Fruit fly (Drosophila melanogaster) whole organism, embryonic: ENCODE data around the gene CG6153.

Source experiments
- Atf-2 ChIP-seq: fragments of 200-800 bp; sonication (Bioruptor generic); optimal IDR thresholded peaks from 2 replicates; lab custom pipeline; 2016; ENCODE audit warnings: missing biosample characterization, missing genetic modification characterization
- Awh ChIP-seq: fragments of 200-800 bp; sonication (Bioruptor generic); IDR thresholded peaks from 2 replicates; pipeline ENCODE4, ENCODE4 v1.3.6; 2022; ENCODE audit warnings: missing biosample characterization, missing genetic modification characterization
- CG11085 ChIP-seq: fragments of 200-800 bp; sonication (Bioruptor generic); IDR thresholded peaks from 2 replicates; pipeline ENCODE4 v1.3.6; 2022; ENCODE audit warnings: missing biosample characterization, missing genetic modification characterization
- CG13894 ChIP-seq: fragments of 200-800 bp; sonication (Bioruptor generic); optimal IDR thresholded peaks from 3 replicates; lab custom pipeline; 2018; ENCODE audit warnings: missing biosample characterization, mild to moderate bottlenecking, missing genetic modification characterization, moderate library complexity
- CG14710 ChIP-seq: fragments of 200-800 bp; sonication (Bioruptor generic); optimal IDR thresholded peaks from 3 replicates; lab custom pipeline; 2019; ENCODE audit warnings: missing biosample characterization, mild to moderate bottlenecking, missing genetic modification characterization, moderate library complexity
- CG17361 ChIP-seq: fragments of 200-800 bp; sonication (Bioruptor generic); IDR thresholded peaks from 3 replicates; pipeline ENCODE4 v1.3.6; 2022; ENCODE audit warnings: missing biosample characterization, missing genetic modification characterization
- CG18599 ChIP-seq: fragments of 200-800 bp; sonication (Bioruptor generic); optimal IDR thresholded peaks from 3 replicates; lab custom pipeline; 2017; ENCODE audit warnings: missing biosample characterization, missing genetic modification characterization, mild to moderate bottlenecking, moderate library complexity, missing genetic modification reagents
- CG30431 ChIP-seq: fragments of 200-800 bp; sonication (Bioruptor generic); optimal IDR thresholded peaks from 2 replicates; lab custom pipeline; 2017; ENCODE audit warnings: missing biosample characterization, missing genetic modification characterization
- CG31224 ChIP-seq: fragments of 200-800 bp; sonication (Bioruptor generic); IDR thresholded peaks from 2 replicates; pipeline ENCODE4 v1.3.6; 2022; ENCODE audit warnings: missing biosample characterization, missing genetic modification characterization
- CG34376 ChIP-seq: fragments of 200-800 bp; sonication (Bioruptor generic); optimal IDR thresholded peaks from 2 replicates; lab custom pipeline; 2018; ENCODE audit warnings: missing biosample characterization, mild to moderate bottlenecking, missing genetic modification characterization
- CG3995 ChIP-seq: fragments of 200-800 bp; sonication (Bioruptor generic); optimal IDR thresholded peaks from 3 replicates; lab custom pipeline; 2016; ENCODE audit warnings: missing biosample characterization, missing genetic modification characterization
- CG6175 ChIP-seq: fragments of 200-800 bp; sonication (Bioruptor generic); IDR thresholded peaks from 3 replicates; pipeline ENCODE4 v1.3.6; 2022; ENCODE audit warnings: missing biosample characterization, missing genetic modification characterization
- CG7372 ChIP-seq: fragments of 200-800 bp; sonication (Bioruptor generic); IDR thresholded peaks from 2 replicates; pipeline ENCODE4 v1.3.6; 2022; ENCODE audit warnings: missing biosample characterization, missing genetic modification characterization
- CG8944 ChIP-seq: fragments of 200-800 bp; sonication (Bioruptor generic); optimal IDR thresholded peaks from 3 replicates; lab custom pipeline; 2016; ENCODE audit warnings: missing biosample characterization, missing genetic modification characterization
- ERR ChIP-seq: fragments of 200-800 bp; sonication (Bioruptor generic); optimal IDR thresholded peaks from 2 replicates; lab custom pipeline; 2016; ENCODE audit warnings: missing biosample characterization, missing genetic modification characterization
- Fer1 ChIP-seq: fragments of 200-800 bp; sonication (Bioruptor generic); optimal IDR thresholded peaks from 2 replicates; lab custom pipeline; 2017; ENCODE audit warnings: missing biosample characterization, mild to moderate bottlenecking, missing genetic modification characterization
- Hmx ChIP-seq: fragments of 200-800 bp; sonication (Bioruptor generic); optimal IDR thresholded peaks from 2 replicates; lab custom pipeline; 2016; ENCODE audit warnings: missing biosample characterization, missing genetic modification characterization
- Max ChIP-seq: fragments of 200-800 bp; sonication (Bioruptor generic); optimal IDR thresholded peaks from 2 replicates; lab custom pipeline; 2016; ENCODE audit warnings: missing biosample characterization, mild to moderate bottlenecking, missing genetic modification characterization
- Meics ChIP-seq: fragments of 200-800 bp; sonication (Bioruptor generic); optimal IDR thresholded peaks from 2 replicates; lab custom pipeline; 2017; ENCODE audit warnings: missing biosample characterization, mild to moderate bottlenecking, missing genetic modification characterization
- Neu2 ChIP-seq: fragments of 200-800 bp; sonication (Bioruptor generic); optimal IDR thresholded peaks from 3 replicates; lab custom pipeline; 2016; ENCODE audit warnings: missing biosample characterization, missing genetic modification characterization, borderline replicate concordance
- NfI ChIP-seq: fragments of 200-800 bp; sonication (Bioruptor generic); optimal IDR thresholded peaks from 3 replicates; lab custom pipeline; 2018; ENCODE audit warnings: missing biosample characterization, mild to moderate bottlenecking, missing genetic modification characterization, moderate library complexity
- Pdp1 ChIP-seq, 2 experiments: fragments of 200-800 bp; sonication (Bioruptor generic); optimal IDR thresholded peaks; 3 replicates each; lab custom pipeline; 2016; ENCODE audit warnings: missing biosample characterization in 2 of 2, missing genetic modification characterization in 2 of 2, mild to moderate bottlenecking in 1 of 2, moderate library complexity in 1 of 2
- Sox100B ChIP-seq: fragments of 200-800 bp; sonication (Bioruptor generic); optimal IDR thresholded peaks from 3 replicates; lab custom pipeline; 2018; ENCODE audit warnings: missing biosample characterization, mild to moderate bottlenecking, missing genetic modification characterization
- Stat92E ChIP-seq, 3 experiments: fragments of >200 bp in 2 of 3; fragments of 200-800 bp in 1 of 3; sonication (Bioruptor generic) in 1 of 3; optimal IDR thresholded peaks; 2 replicates each; lab custom pipeline; 2017 to 2019; ENCODE audit warnings: missing biosample characterization in 3 of 3, missing genetic modification characterization in 3 of 3, mild to moderate bottlenecking in 1 of 3, moderate library complexity in 1 of 3
- Usf ChIP-seq: fragments of 200-800 bp; sonication (Bioruptor generic); optimal IDR thresholded peaks from 2 replicates; lab custom pipeline; 2017; ENCODE audit warnings: missing genotype, missing biosample characterization, missing genetic modification characterization
- ab ChIP-seq: fragments of 200-800 bp; sonication (Bioruptor generic); optimal IDR thresholded peaks from 2 replicates; lab custom pipeline; 2016; ENCODE audit warnings: missing biosample characterization, missing genetic modification characterization
- bcd ChIP-seq: fragments of 200-800 bp; sonication (Bioruptor generic); optimal IDR thresholded peaks from 2 replicates; lab custom pipeline; 2017; ENCODE audit warnings: missing biosample characterization, mild to moderate bottlenecking, missing genetic modification characterization
- cato ChIP-seq: fragments of 200-800 bp; sonication (Bioruptor generic); optimal IDR thresholded peaks from 2 replicates; lab custom pipeline; 2016; ENCODE audit warnings: missing biosample characterization, missing genetic modification characterization, borderline replicate concordance
- cg ChIP-seq: fragments of 200-800 bp; sonication (Bioruptor generic); optimal IDR thresholded peaks from 3 replicates; lab custom pipeline; 2019; ENCODE audit warnings: missing biosample characterization, mild to moderate bottlenecking, missing genetic modification characterization, moderate library complexity
- dpn ChIP-seq, 2 experiments: fragments of 200-800 bp; sonication (Bioruptor generic); optimal IDR thresholded peaks; 3 replicates each; lab custom pipeline; 2016; ENCODE audit warnings: missing biosample characterization in 2 of 2, missing genetic modification characterization in 2 of 2
- exex ChIP-seq: fragments of 200-800 bp; sonication (Bioruptor generic); optimal IDR thresholded peaks from 4 replicates; lab custom pipeline; 2018; ENCODE audit warnings: missing biosample characterization, mild to moderate bottlenecking, missing genetic modification characterization, moderate library complexity
- grn ChIP-seq: fragments of 200-800 bp; sonication (Bioruptor generic); optimal IDR thresholded peaks from 3 replicates; lab custom pipeline; 2017; ENCODE audit warnings: missing biosample characterization, missing genetic modification characterization
- insv ChIP-seq, 2 experiments: fragments of 200-800 bp; sonication (Bioruptor generic); optimal IDR thresholded peaks; 3 replicates each; lab custom pipeline; 2016 to 2018; ENCODE audit warnings: missing biosample characterization in 2 of 2, missing genetic modification characterization in 2 of 2
- mirr ChIP-seq: fragments of 200-800 bp; sonication (Bioruptor generic); optimal IDR thresholded peaks from 3 replicates; lab custom pipeline; 2018; ENCODE audit warnings: missing biosample characterization, mild to moderate bottlenecking, missing genetic modification characterization
- nom ChIP-seq: fragments of 200-800 bp; sonication (Bioruptor generic); optimal IDR thresholded peaks from 2 replicates; lab custom pipeline; 2017; ENCODE audit warnings: missing biosample characterization, missing genetic modification characterization, mild to moderate bottlenecking, moderate library complexity, missing genetic modification reagents
- sens ChIP-seq: fragments of 200-800 bp; sonication (Bioruptor generic); peaks from one replicate; lab custom pipeline; 2016; ENCODE audit warnings: missing biosample characterization, missing genetic modification characterization
- seq ChIP-seq: fragments of 200-800 bp; sonication (Bioruptor generic); IDR thresholded peaks from 2 replicates; pipeline ENCODE4 v1.3.6; 2022; ENCODE audit warnings: missing biosample characterization, missing genetic modification characterization
- sug ChIP-seq: fragments of 200-800 bp; optimal IDR thresholded peaks from 2 replicates; lab custom pipeline; 2019; ENCODE audit warnings: missing biosample characterization, mild to moderate bottlenecking, missing genetic modification characterization, moderate library complexity
- trem ChIP-seq: fragments of 200-800 bp; optimal IDR thresholded peaks from 3 replicates; lab custom pipeline; 2019; ENCODE audit warnings: missing biosample characterization, mild to moderate bottlenecking, missing genetic modification characterization, moderate library complexity
- zfh2 ChIP-seq: fragments of 200-800 bp; sonication (Bioruptor generic); optimal IDR thresholded peaks from 2 replicates; lab custom pipeline; 2016; ENCODE audit warnings: missing biosample characterization, missing genetic modification characterization

The CG6153 gene

dm6 chr2L:12700381-12700963 is 7.7 kb downstream of the CG6153 start, which contains the start of gene CG17036 (continued):
- TF ChIP-seq insv (GFP tag; optimal IDR thresholded peaks at IDR 0.05; lab: Kevin White, UChicago) (no peak), NfI (GFP tag; lab: Kevin White, UChicago) (no peak), Sox100B (no peak), CG18599 (peak; percentile 32), Fer1 (GFP tag; lab: Kevin White, UChicago) (peak; percentile 31), Meics (GFP tag; lab: Kevin White, UChicago) (peak; percentile 52), CG17361 (GFP tag; lab: Robert Waterston, UW) (peak; percentile 48; the same call in 2 of the 3 replicates), CG30431 (GFP tag; lab: Kevin White, UChicago) (no peak), cato (no peak), Usf (GFP tag; lab: Kevin White, UChicago) (peak; percentile 10), bcd (GFP tag; lab: Kevin White, UChicago) (peak; percentile 15), dpn (GFP tag; optimal IDR thresholded peaks at IDR 0.05; lab: Kevin White, UChicago) (peak in 1 of 2 experiments; percentile 16), nom (peak; percentile 16), sens (GFP tag; lab: Kevin White, UChicago) (no peak)

DNA sequence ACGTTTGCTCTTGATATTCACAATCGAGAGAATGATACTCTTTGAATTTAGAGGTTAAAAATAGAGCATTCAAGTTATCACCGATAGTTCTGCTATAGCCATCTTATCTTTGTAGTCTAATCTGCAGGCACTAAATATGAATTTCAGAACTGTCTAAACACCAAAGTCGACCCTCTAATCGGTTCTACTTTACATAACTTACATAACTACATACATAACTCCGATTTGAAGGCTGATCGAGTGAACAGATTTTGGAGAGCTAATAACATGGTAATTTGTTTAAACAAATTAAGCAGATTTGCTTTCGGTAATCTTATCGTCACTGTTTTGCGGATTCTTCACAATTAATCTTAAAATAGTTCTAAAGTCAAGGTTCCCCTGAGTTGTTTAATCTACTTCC is 8.7 kb downstream of the CG6153 start:
- TF ChIP-seq cg = no peak
- TF ChIP-seq Atf-2 = no peak
- peak; percentile 24 for TF ChIP-seq CG34376 (GFP tag; lab: Kevin White, UChicago)
- TF ChIP-seq Pdp1 (GFP tag; optimal IDR thresholded peaks at IDR 0.05; lab: Kevin White, UChicago) = peak in 1 of 2 experiments; percentile 81
- TF ChIP-seq CG31224 (GFP tag; lab: Robert Waterston, UW) = no peak
- TF ChIP-seq CG3995 = no peak
- no peak for TF ChIP-seq seq (GFP tag; lab: Robert Waterston, UW)
- no peak for TF ChIP-seq CG13894 (tag; lab: Kevin White, UChicago)
- no peak for TF ChIP-seq ab (GFP tag; lab: Kevin White, UChicago)
- TF ChIP-seq Hmx (GFP tag; lab: Kevin White, UChicago) = no peak
- no peak for TF ChIP-seq ERR (GFP tag; lab: Kevin White, UChicago)
- TF ChIP-seq mirr (GFP tag; lab: Kevin White, UChicago) = peak; percentile 42
- TF ChIP-seq CG7372 (GFP tag; lab: Robert Waterston, UW) = no peak
- peak; percentile 48 for TF ChIP-seq sug (tag; lab: Kevin White, UChicago)
- TF ChIP-seq trem (tag; lab: Kevin White, UChicago) = no peak
- TF ChIP-seq Awh (GFP tag; lab: Robert Waterston, UW) = no peak
- TF ChIP-seq zfh2 = no peak
- no peak for TF ChIP-seq Stat92E (GFP tag; optimal IDR thresholded peaks at IDR 0.05; lab: Kevin White, UChicago)
- TF ChIP-seq CG14710 = no peak
- TF ChIP-seq exex = peak; percentile 88
- TF ChIP-seq CG6175 (GFP tag; lab: Robert Waterston, UW) = no peak
- TF ChIP-seq CG8944 (GFP tag; lab: Kevin White, UChicago) = no peak
- TF ChIP-seq grn (GFP tag; lab: Kevin White, UChicago) = peak; percentile 46
- TF ChIP-seq Neu2 (GFP tag; lab: Kevin White, UChicago) = no peak
- no peak for TF ChIP-seq Max (GFP tag; lab: Kevin White, UChicago)
- no peak for TF ChIP-seq CG11085 (GFP tag; lab: Robert Waterston, UW)
